Worm (Caenorhabditis elegans): ENCODE data around the gene Y116A8C.24.

- no peak for TF ChIP-seq him-1 (tag; optimal IDR thresholded peaks at IDR 0.05)
- no peak for TF ChIP-seq dao-5 (tag; optimal IDR thresholded peaks at IDR 0.05)
Observed at ce11 chrIV:17026568-17026967, 44.1 kb downstream of the Y116A8C.24 start.
